Fruit fly (Drosophila melanogaster) Kc167 (cell line): ENCODE results near the gene Lk.

ENCODE experiments used
- Myc ChIP-seq: fragments of >200 bp; optimal IDR thresholded peaks from 2 replicates; lab custom pipeline; 2017; ENCODE audit warnings: missing external identifiers
- Sin3A ChIP-seq: fragments of >200 bp; optimal IDR thresholded peaks from 2 replicates; lab custom pipeline; 2018; ENCODE audit warnings: missing external identifiers
- h ChIP-seq: fragments of >200 bp; optimal IDR thresholded peaks from 3 replicates; lab custom pipeline; 2018; ENCODE audit warnings: missing external identifiers
- insv ChIP-seq: fragments of >200 bp; optimal IDR thresholded peaks from 3 replicates; lab custom pipeline; 2018; ENCODE audit warnings: missing external identifiers
- psq ChIP-seq: fragments of >200 bp; optimal IDR thresholded peaks from 2 replicates; lab custom pipeline; 2017; ENCODE audit warnings: missing external identifiers
- ttk ChIP-seq: sonication (Bioruptor generic); optimal IDR thresholded peaks from 2 replicates; lab custom pipeline; 2017; ENCODE audit warnings: missing external identifiers

The Lk gene

dm6 chr3L:14547811-14548765, 12.5 kb downstream of the Lk start:
- no peak for TF ChIP-seq Myc (lab: Kevin White, UChicago)
- TF ChIP-seq h (lab: Kevin White, UChicago): no peak
- no peak for TF ChIP-seq psq (lab: Kevin White, UChicago)
- no peak for TF ChIP-seq Sin3A (lab: Kevin White, UChicago)
- no peak for TF ChIP-seq insv
- TF ChIP-seq ttk (lab: Kevin White, UChicago): no peak

DNA sequence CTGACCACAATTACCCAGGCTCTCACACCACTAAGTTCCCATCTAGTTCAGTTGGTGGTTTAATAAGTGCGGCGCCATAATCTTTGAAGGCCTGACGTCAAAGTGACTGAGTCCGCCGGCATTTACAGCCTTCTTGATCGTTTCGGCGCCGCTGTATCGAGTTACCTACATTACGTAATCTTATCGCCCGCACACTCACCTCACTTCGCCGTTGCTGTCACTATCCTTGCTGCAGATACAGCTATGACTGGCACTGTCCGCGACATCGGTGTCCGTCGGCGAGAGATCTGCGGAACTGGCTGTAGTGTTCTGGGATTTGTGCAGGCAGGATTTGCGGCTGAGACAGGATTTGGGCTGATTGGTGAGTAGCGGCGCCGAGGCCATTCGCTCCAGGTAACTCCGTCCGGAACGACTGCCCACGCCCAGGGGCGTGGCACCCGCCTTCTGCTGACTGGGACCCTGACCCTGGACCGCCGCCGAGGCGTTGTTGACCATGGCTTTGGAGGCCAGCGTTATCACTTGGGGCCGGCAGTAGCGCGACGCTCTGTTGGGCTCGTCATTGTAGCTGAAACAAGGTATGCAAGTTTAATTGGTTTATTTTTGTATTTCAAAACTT, 13.5 kb downstream of the Lk start:
- TF ChIP-seq psq (lab: Kevin White, UChicago): no peak

DNA sequence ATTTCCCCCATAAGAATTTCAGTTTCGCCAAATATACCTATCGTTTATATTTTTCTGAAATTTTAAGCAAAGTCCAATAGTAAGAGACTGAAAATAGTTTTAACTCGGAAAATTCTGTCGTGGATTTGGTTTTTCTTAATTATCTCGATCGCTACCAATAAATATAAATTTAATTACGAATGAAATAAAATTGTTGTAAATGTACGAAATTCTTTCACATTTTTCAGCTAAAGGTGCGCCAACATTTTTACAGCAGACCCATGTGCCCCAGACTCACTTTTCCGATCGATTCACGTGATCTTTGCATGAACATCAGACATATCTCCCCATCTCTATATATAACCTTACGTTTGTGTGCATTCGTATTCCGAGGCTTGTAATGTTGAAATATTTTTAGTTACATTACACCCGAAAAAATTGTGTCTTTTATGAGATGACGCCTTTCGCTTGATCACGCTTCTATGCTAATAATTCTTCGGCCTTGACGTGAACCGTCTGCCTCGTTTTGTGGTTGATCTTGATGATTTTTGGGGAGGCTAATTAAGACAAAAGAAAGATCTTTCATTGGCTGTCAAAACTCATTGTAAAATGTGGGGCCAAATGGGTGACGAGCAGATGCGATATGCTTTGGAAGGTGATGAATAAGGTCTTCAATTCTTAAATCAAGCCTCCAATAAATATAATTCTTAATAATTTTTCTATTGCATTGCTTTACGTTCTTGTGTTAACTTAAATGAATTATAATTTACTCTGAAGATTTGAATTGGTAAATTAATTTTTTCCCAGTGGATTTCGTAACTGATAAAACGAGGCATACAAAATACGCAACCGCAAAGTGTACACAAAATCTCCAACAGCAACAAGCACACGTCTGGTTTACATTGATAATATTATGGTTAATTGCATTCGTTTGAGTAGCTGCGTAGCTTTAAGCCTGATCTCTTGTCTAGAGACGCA, 15.3 kb downstream of the Lk start:
- TF ChIP-seq Myc (lab: Kevin White, UChicago): no peak
- no peak for TF ChIP-seq insv
- no peak for TF ChIP-seq h (lab: Kevin White, UChicago)

dm6 chr3L:14543971-14544655, 16.5 kb downstream of the Lk start:
- TF ChIP-seq Sin3A (lab: Kevin White, UChicago) (no peak), ttk (lab: Kevin White, UChicago) (no peak), psq (lab: Kevin White, UChicago) (no peak), insv (no peak), Myc (lab: Kevin White, UChicago) (no peak), h (lab: Kevin White, UChicago) (no peak)

DNA sequence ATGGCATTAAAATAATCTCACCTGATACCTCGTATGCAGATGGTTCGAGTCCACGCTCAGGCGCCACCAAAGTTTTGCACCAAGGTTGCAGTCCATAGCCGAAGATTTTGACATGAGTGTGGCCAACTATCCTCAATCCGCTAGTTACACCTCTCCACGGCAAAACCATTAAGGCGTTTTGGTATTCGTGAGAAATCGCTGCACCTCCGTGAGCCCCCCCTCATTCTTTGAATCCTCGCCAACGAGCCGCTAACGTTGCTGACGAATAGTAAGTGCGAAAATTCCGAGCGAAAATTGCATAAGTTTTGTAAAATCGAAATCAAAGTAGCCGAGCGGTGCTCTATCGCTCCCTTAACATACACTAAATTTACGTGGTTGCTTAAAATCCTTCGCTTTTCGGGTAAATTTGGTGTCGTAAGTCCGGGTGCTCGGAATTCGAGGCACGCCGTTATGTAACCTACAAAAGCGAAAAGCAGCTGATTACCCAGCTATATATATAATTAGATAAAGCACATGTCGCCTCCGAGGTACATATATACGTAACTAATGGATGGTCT, 23.1 kb downstream of the Lk start, which contains the start of gene Mpcp2:
TSS of gene Mpcp2 (plus strand) at position 217 of the 557 bp plus-strand sequence.
- no peak for TF ChIP-seq psq (lab: Kevin White, UChicago)
- no peak for TF ChIP-seq Myc (lab: Kevin White, UChicago)
- TF ChIP-seq insv: no peak
- no peak for TF ChIP-seq h (lab: Kevin White, UChicago)

- TF ChIP-seq ttk (lab: Kevin White, UChicago) (no peak), insv (no peak), h (lab: Kevin White, UChicago) (no peak), psq (lab: Kevin White, UChicago) (no peak), Sin3A (lab: Kevin White, UChicago) (no peak), Myc (lab: Kevin White, UChicago) (no peak)
Observed at dm6 chr3L:14536042-14536684, 24.4 kb downstream of the Lk start, which contains the start of the genes bbg and CG43246. Gene bbg, minus strand, starts transcription at chr3L:14536276. Gene CG43246, plus strand, starts transcription at chr3L:14536634.

DNA sequence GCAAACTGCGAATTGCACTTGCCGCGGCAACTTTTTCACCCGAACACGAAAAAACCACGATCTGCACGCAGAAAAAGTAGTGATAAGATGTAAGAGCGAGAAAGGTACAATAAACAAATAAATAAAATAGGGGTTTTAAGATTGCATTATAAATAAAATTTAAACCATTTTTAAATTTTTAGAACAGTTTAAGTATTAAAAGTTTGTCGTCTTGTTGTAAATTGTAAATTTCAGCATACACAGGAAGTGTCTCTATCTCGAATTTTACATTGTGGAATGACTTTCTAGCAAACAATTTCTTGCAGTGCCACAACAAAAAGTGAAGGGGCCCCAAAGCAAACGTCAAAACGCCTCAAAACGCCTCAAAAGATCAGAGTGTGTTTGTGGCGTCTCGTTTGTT, 25.9 kb downstream of the Lk start:
- TF ChIP-seq psq (lab: Kevin White, UChicago): no peak
- no peak for TF ChIP-seq Myc (lab: Kevin White, UChicago)
- no peak for TF ChIP-seq insv
- TF ChIP-seq ttk (lab: Kevin White, UChicago): no peak
- TF ChIP-seq h (lab: Kevin White, UChicago): no peak
- TF ChIP-seq Sin3A (lab: Kevin White, UChicago): no peak

- no peak for TF ChIP-seq Myc (lab: Kevin White, UChicago)
- TF ChIP-seq h (lab: Kevin White, UChicago): no peak
- no peak for TF ChIP-seq psq (lab: Kevin White, UChicago)
Observed at dm6 chr3L:14533110-14533509, 27.5 kb downstream of the Lk start.

dm6 chr3L:14531802-14532201, 28.8 kb downstream of the Lk start:
- TF ChIP-seq ttk (lab: Kevin White, UChicago): no peak
- no peak for TF ChIP-seq h (lab: Kevin White, UChicago)
- TF ChIP-seq insv: no peak
- no peak for TF ChIP-seq Sin3A (lab: Kevin White, UChicago)
- TF ChIP-seq Myc (lab: Kevin White, UChicago): no peak
- no peak for TF ChIP-seq psq (lab: Kevin White, UChicago)
